Fruit fly (Drosophila melanogaster) whole organism, embryonic: ENCODE measurements around the gene Top3beta.

Experiments
- Antp ChIP-seq: fragments of 200-800 bp; sonication (Bioruptor generic); optimal IDR thresholded peaks from 3 replicates; lab custom pipeline; 2016; ENCODE audit warnings: missing biosample characterization, missing genetic modification characterization
- CG10654 ChIP-seq: fragments of 200-800 bp; sonication (Bioruptor generic); optimal IDR thresholded peaks from 2 replicates; lab custom pipeline; 2016; ENCODE audit warnings: missing biosample characterization, missing genetic modification characterization
- CG11456 ChIP-seq: fragments of 200-800 bp; sonication (Bioruptor generic); IDR thresholded peaks from 3 replicates; pipeline ENCODE4 v1.3.6; 2022; ENCODE audit warnings: missing biosample characterization, missing genetic modification characterization
- CG12744 ChIP-seq: fragments of 200-800 bp; sonication (Bioruptor generic); optimal IDR thresholded peaks from 2 replicates; lab custom pipeline; 2016; ENCODE audit warnings: missing biosample characterization, missing genetic modification characterization
- CG13296 ChIP-seq: fragments of 200-800 bp; sonication (Bioruptor generic); optimal IDR thresholded peaks from 3 replicates; lab custom pipeline; 2018; ENCODE audit warnings: missing biosample characterization, mild to moderate bottlenecking, missing genetic modification characterization
- CG13424 ChIP-seq: fragments of 200-800 bp; sonication (Bioruptor generic); optimal IDR thresholded peaks from 2 replicates; lab custom pipeline; 2019; ENCODE audit warnings: missing biosample characterization, mild to moderate bottlenecking, missing genetic modification characterization, moderate library complexity
- CG13624 ChIP-seq: fragments of 200-800 bp; sonication (Bioruptor generic); optimal IDR thresholded peaks from 2 replicates; lab custom pipeline; 2016; ENCODE audit warnings: missing biosample characterization, missing genetic modification characterization
- CG13775 ChIP-seq: fragments of 200-800 bp; sonication (Bioruptor generic); optimal IDR thresholded peaks from 3 replicates; lab custom pipeline; 2017; ENCODE audit warnings: missing biosample characterization, mild to moderate bottlenecking, missing genetic modification characterization
- CG14710 ChIP-seq: fragments of 200-800 bp; sonication (Bioruptor generic); optimal IDR thresholded peaks from 3 replicates; lab custom pipeline; 2019; ENCODE audit warnings: missing biosample characterization, mild to moderate bottlenecking, missing genetic modification characterization, moderate library complexity
- CG15479 ChIP-seq: fragments of 200-800 bp; sonication (Bioruptor generic); optimal IDR thresholded peaks from 3 replicates; lab custom pipeline; 2019; ENCODE audit warnings: missing biosample characterization, mild to moderate bottlenecking, missing genetic modification characterization, moderate library complexity
- CG16815 ChIP-seq: fragments of 200-800 bp; sonication (Bioruptor generic); optimal IDR thresholded peaks from 3 replicates; lab custom pipeline; 2017; ENCODE audit warnings: missing biosample characterization, mild to moderate bottlenecking, missing genetic modification characterization
- CG17568 ChIP-seq: fragments of 200-800 bp; sonication (Bioruptor generic); optimal IDR thresholded peaks from 2 replicates; lab custom pipeline; 2018; ENCODE audit warnings: missing biosample characterization, mild to moderate bottlenecking, missing genetic modification characterization, moderate library complexity
- CG17612 ChIP-seq: fragments of 200-800 bp; sonication (Bioruptor generic); IDR thresholded peaks from 2 replicates; pipeline ENCODE4 v1.3.6; 2022; ENCODE audit warnings: missing biosample characterization, missing genetic modification characterization
- CG18619 ChIP-seq: fragments of 200-800 bp; sonication (Bioruptor generic); optimal IDR thresholded peaks from 3 replicates; lab custom pipeline; 2017; ENCODE audit warnings: missing biosample characterization, mild to moderate bottlenecking, missing genetic modification characterization
- CG4854 ChIP-seq: fragments of 200-800 bp; sonication (Bioruptor generic); optimal IDR thresholded peaks from 2 replicates; lab custom pipeline; 2016; ENCODE audit warnings: missing biosample characterization, missing genetic modification characterization, inconsistent platforms
- CG5953 ChIP-seq: fragments of 200-800 bp; sonication (Bioruptor generic); IDR thresholded peaks from 2 replicates; pipeline ENCODE4 v1.3.6; 2022; ENCODE audit warnings: missing biosample characterization, missing genetic modification characterization
- CG6175 ChIP-seq: fragments of 200-800 bp; sonication (Bioruptor generic); IDR thresholded peaks from 3 replicates; pipeline ENCODE4 v1.3.6; 2022; ENCODE audit warnings: missing biosample characterization, missing genetic modification characterization
- CG7372 ChIP-seq: fragments of 200-800 bp; sonication (Bioruptor generic); IDR thresholded peaks from 2 replicates; pipeline ENCODE4 v1.3.6; 2022; ENCODE audit warnings: missing biosample characterization, missing genetic modification characterization
- CG7556 ChIP-seq: fragments of 200-800 bp; sonication (Bioruptor generic); optimal IDR thresholded peaks from 2 replicates; lab custom pipeline; 2017; ENCODE audit warnings: missing biosample characterization, mild to moderate bottlenecking, missing genetic modification characterization
- CG7987 ChIP-seq: fragments of 200-800 bp; sonication (Bioruptor generic); optimal IDR thresholded peaks from 2 replicates; lab custom pipeline; 2018; ENCODE audit warnings: missing biosample characterization, mild to moderate bottlenecking, missing genetic modification characterization, moderate library complexity
- Chrac-16 ChIP-seq: fragments of 200-800 bp; sonication (Bioruptor generic); optimal IDR thresholded peaks from 3 replicates; lab custom pipeline; 2016; ENCODE audit warnings: missing biosample characterization, missing genetic modification characterization
- CkIIα-i1 ChIP-seq: fragments of 200-800 bp; sonication (Bioruptor generic); IDR thresholded peaks from 2 replicates; pipeline ENCODE4 v1.3.6; 2022; ENCODE audit warnings: missing biosample characterization, missing genetic modification characterization
- Doc2 ChIP-seq: fragments of 200-800 bp; sonication (Bioruptor generic); IDR thresholded peaks from 2 replicates; pipeline ENCODE4 v1.3.6; 2022; ENCODE audit warnings: missing biosample characterization, missing genetic modification characterization
- Fer3 ChIP-seq: fragments of 200-800 bp; sonication (Bioruptor generic); optimal IDR thresholded peaks from 2 replicates; lab custom pipeline; 2018; ENCODE audit warnings: missing biosample characterization, mild to moderate bottlenecking, missing genetic modification characterization, moderate library complexity
- Gug ChIP-seq: fragments of 200-800 bp; sonication (Bioruptor generic); IDR thresholded peaks from 4 replicates; pipeline ENCODE4 v1.3.6; 2022; ENCODE audit warnings: missing biosample characterization, missing genetic modification characterization
- HmgD ChIP-seq: fragments of 200-800 bp; sonication (Bioruptor generic); optimal IDR thresholded peaks from 3 replicates; lab custom pipeline; 2016; ENCODE audit warnings: missing biosample characterization, missing genetic modification characterization
- NfI ChIP-seq: fragments of 200-800 bp; sonication (Bioruptor generic); optimal IDR thresholded peaks from 3 replicates; lab custom pipeline; 2018; ENCODE audit warnings: missing biosample characterization, mild to moderate bottlenecking, missing genetic modification characterization, moderate library complexity
- Usf ChIP-seq: fragments of 200-800 bp; sonication (Bioruptor generic); optimal IDR thresholded peaks from 2 replicates; lab custom pipeline; 2017; ENCODE audit warnings: missing genotype, missing biosample characterization, missing genetic modification characterization
- Xrp1 ChIP-seq: fragments of 200-800 bp; sonication (Bioruptor generic); IDR thresholded peaks from 2 replicates; pipeline ENCODE4 v1.3.6; 2022; ENCODE audit warnings: missing biosample characterization, missing genetic modification characterization
- ase ChIP-seq: fragments of 200-800 bp; sonication (Bioruptor generic); IDR thresholded peaks from 3 replicates; pipeline ENCODE4 v1.3.6; 2022; ENCODE audit warnings: missing biosample characterization, missing genetic modification characterization
- ash1 ChIP-seq: fragments of 200-800 bp; sonication (Bioruptor generic); optimal IDR thresholded peaks from 2 replicates; lab custom pipeline; 2018; ENCODE audit warnings: missing biosample characterization, mild to moderate bottlenecking, missing genetic modification characterization
- cad ChIP-seq: fragments of >200 bp; optimal IDR thresholded peaks from 2 replicates; lab custom pipeline; 2017; ENCODE audit warnings: missing biosample characterization, missing genetic modification characterization
- cato ChIP-seq: fragments of 200-800 bp; sonication (Bioruptor generic); optimal IDR thresholded peaks from 2 replicates; lab custom pipeline; 2016; ENCODE audit warnings: missing biosample characterization, missing genetic modification characterization, borderline replicate concordance
- ci ChIP-seq: fragments of 200-800 bp; sonication (Bioruptor generic); IDR thresholded peaks from 3 replicates; pipeline ENCODE4 v1.3.6; 2022; ENCODE audit warnings: missing biosample characterization, missing genetic modification characterization
- croc ChIP-seq: fragments of 200-800 bp; sonication (Bioruptor generic); conservative IDR thresholded peaks from 3 replicates; pipeline ENCODE4 v1.3.6; 2022; ENCODE audit warnings: missing biosample characterization, missing genetic modification characterization
- crol ChIP-seq: fragments of 200-800 bp; sonication (Bioruptor generic); IDR thresholded peaks from 2 replicates; pipeline ENCODE4 v1.3.6; 2022; ENCODE audit warnings: missing biosample characterization, missing genetic modification characterization
- dan ChIP-seq: fragments of 200-800 bp; sonication (Bioruptor generic); IDR thresholded peaks from 2 replicates; pipeline ENCODE4 v1.3.6; 2022; ENCODE audit warnings: missing biosample characterization, missing genetic modification characterization
- esg ChIP-seq: fragments of 200-800 bp; sonication (Bioruptor generic); conservative IDR thresholded peaks from 2 replicates; pipeline ENCODE4 v1.3.6; 2022; ENCODE audit warnings: missing biosample characterization, missing genetic modification characterization
- exex ChIP-seq: fragments of 200-800 bp; sonication (Bioruptor generic); optimal IDR thresholded peaks from 4 replicates; lab custom pipeline; 2018; ENCODE audit warnings: missing biosample characterization, mild to moderate bottlenecking, missing genetic modification characterization, moderate library complexity
- fd3F ChIP-seq: fragments of 200-800 bp; sonication (Bioruptor generic); optimal IDR thresholded peaks from 2 replicates; lab custom pipeline; 2018; ENCODE audit warnings: missing biosample characterization, mild to moderate bottlenecking, missing genetic modification characterization, moderate library complexity
- gem ChIP-seq: fragments of 200-800 bp; sonication (Bioruptor generic); optimal IDR thresholded peaks from 2 replicates; lab custom pipeline; 2019; ENCODE audit warnings: missing biosample characterization, mild to moderate bottlenecking, missing genetic modification characterization, moderate library complexity
- ham ChIP-seq: fragments of 200-800 bp; sonication (Bioruptor generic); IDR thresholded peaks from 2 replicates; pipeline ENCODE4 v1.3.6; 2022; ENCODE audit warnings: missing biosample characterization, missing genetic modification characterization
- maf-S ChIP-seq: fragments of 200-800 bp; sonication (Bioruptor generic); optimal IDR thresholded peaks from 2 replicates; lab custom pipeline; 2016; ENCODE audit warnings: missing biosample characterization, missing genetic modification characterization
- pb ChIP-seq: fragments of 200-800 bp; sonication (Bioruptor generic); optimal IDR thresholded peaks from 3 replicates; lab custom pipeline; 2016; ENCODE audit warnings: missing biosample characterization, missing genetic modification characterization
- pum ChIP-seq: fragments of 200-800 bp; sonication (Bioruptor generic); optimal IDR thresholded peaks from 2 replicates; lab custom pipeline; 2016; ENCODE audit warnings: missing biosample characterization, missing genetic modification characterization
- ro ChIP-seq: fragments of 200-800 bp; sonication (Bioruptor generic); IDR thresholded peaks from 2 replicates; pipeline ENCODE4 v1.3.6; 2022; ENCODE audit warnings: missing biosample characterization, missing genetic modification characterization
- shn ChIP-seq: fragments of 200-800 bp; sonication (Bioruptor generic); optimal IDR thresholded peaks from 3 replicates; lab custom pipeline; 2016; ENCODE audit warnings: missing biosample characterization, missing genetic modification characterization
- slou ChIP-seq: fragments of 200-800 bp; sonication (Bioruptor generic); optimal IDR thresholded peaks from 3 replicates; lab custom pipeline; 2016; ENCODE audit warnings: missing biosample characterization, missing genetic modification characterization
- so ChIP-seq: fragments of 200-800 bp; sonication (Bioruptor generic); IDR thresholded peaks from 3 replicates; pipeline ENCODE4 v1.3.6; 2022; ENCODE audit warnings: missing biosample characterization, missing genetic modification characterization
- sqz ChIP-seq: fragments of 200-800 bp; sonication (Bioruptor generic); optimal IDR thresholded peaks from 3 replicates; lab custom pipeline; 2018; ENCODE audit warnings: missing biosample characterization, mild to moderate bottlenecking, missing genetic modification characterization
- trem ChIP-seq: fragments of 200-800 bp; optimal IDR thresholded peaks from 3 replicates; lab custom pipeline; 2019; ENCODE audit warnings: missing biosample characterization, mild to moderate bottlenecking, missing genetic modification characterization, moderate library complexity
- wek ChIP-seq: fragments of 200-800 bp; sonication (Bioruptor generic); optimal IDR thresholded peaks from 3 replicates; lab custom pipeline; 2018; ENCODE audit warnings: missing biosample characterization, mild to moderate bottlenecking, missing genetic modification characterization, moderate library complexity

The Top3beta gene

DNA sequence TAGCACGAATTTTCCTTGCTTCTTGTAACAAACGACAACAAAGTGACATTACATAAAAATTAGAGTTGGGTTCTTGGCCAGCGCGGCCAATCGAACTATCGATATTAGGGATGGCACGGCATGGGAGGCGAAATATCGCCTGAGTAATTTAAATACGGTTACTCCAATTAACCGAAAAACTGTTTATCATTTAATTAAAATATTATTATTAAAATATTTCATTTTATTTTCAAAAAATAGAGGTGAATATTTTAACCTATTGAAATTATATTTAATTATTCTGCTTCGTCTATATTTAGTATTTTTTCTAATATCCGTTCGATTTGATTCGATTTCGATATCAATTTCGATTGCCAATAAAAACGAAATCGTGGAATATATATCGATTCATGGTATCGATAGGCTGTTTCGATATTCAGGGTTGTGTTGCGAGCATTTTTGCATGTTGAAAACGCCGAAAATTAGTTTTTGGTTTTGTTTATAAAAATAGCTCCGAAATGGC is 32.3 kb downstream of the Top3beta start, which contains the start of the genes Rbcn-3A and Spx (continued):
- no peak for TF ChIP-seq cad
- TF ChIP-seq crol: no peak
- TF ChIP-seq CG17568 (GFP tag; lab: Kevin White, UChicago): no peak
- TF ChIP-seq Fer3 (tag; lab: Kevin White, UChicago): no peak
- peak; percentile 8 for TF ChIP-seq fd3F
- no peak for TF ChIP-seq exex
- no peak for TF ChIP-seq sqz (GFP tag; lab: Kevin White, UChicago)
- 0 out of 3 replicates have a peak, but pooled peaks have one; percentile 48 for TF ChIP-seq CG11456
- no peak for TF ChIP-seq CG10654 (GFP tag; lab: Kevin White, UChicago)
- peak; percentile 32 for TF ChIP-seq CG13775 (GFP tag; lab: Kevin White, UChicago)
- TF ChIP-seq CG17612: no peak
- TF ChIP-seq CG18619 (GFP tag; lab: Kevin White, UChicago): peak; percentile 30
- no peak for TF ChIP-seq CG4854 (GFP tag; lab: Kevin White, UChicago)
- TF ChIP-seq slou (GFP tag; lab: Kevin White, UChicago): peak; percentile 21
- TF ChIP-seq maf-S (GFP tag; lab: Kevin White, UChicago): no peak
- TF ChIP-seq CG16815 (GFP tag; lab: Kevin White, UChicago): no peak
- TF ChIP-seq CkIIα-i1 (GFP tag; lab: Robert Waterston, UW): no peak
- peak; percentile 65 for TF ChIP-seq CG14710
- no peak for TF ChIP-seq esg (GFP tag; lab: Robert Waterston, UW)
- TF ChIP-seq HmgD (GFP tag; lab: Kevin White, UChicago): no peak
- peak; percentile 48 for TF ChIP-seq NfI (GFP tag; lab: Kevin White, UChicago)
- no peak for TF ChIP-seq Usf
- TF ChIP-seq Antp (GFP tag; lab: Kevin White, UChicago): no peak
- TF ChIP-seq shn (GFP tag; lab: Kevin White, UChicago): no peak
- no peak for TF ChIP-seq CG5953 (GFP tag; lab: Robert Waterston, UW)
- no peak for TF ChIP-seq CG15479
- peak; percentile 19 for TF ChIP-seq CG13296
- no peak for TF ChIP-seq CG6175 (GFP tag; lab: Robert Waterston, UW)
- no peak for TF ChIP-seq ash1 (GFP tag; lab: Kevin White, UChicago)
- TF ChIP-seq CG7556: peak; percentile 1
- TF ChIP-seq pum (GFP tag; lab: Kevin White, UChicago): no peak
- peak; percentile 39; the same call in 1 of the 4 replicates for TF ChIP-seq Gug (GFP tag; lab: Robert Waterston, UW)
- no peak for TF ChIP-seq CG12744 (GFP tag; lab: Kevin White, UChicago)
- TF ChIP-seq CG13624 (GFP tag; lab: Kevin White, UChicago): no peak
- no peak for TF ChIP-seq ci (GFP tag; lab: Robert Waterston, UW)
- TF ChIP-seq Doc2: no peak
- peak; percentile 55 for TF ChIP-seq CG13424
- TF ChIP-seq ase (GFP tag; lab: Robert Waterston, UW): no peak
- TF ChIP-seq dan (GFP tag; lab: Robert Waterston, UW): no peak
- no peak for TF ChIP-seq ham (GFP tag; lab: Robert Waterston, UW)
- peak; percentile 50 for TF ChIP-seq trem (tag; lab: Kevin White, UChicago)
- no peak for TF ChIP-seq CG7372 (GFP tag; lab: Robert Waterston, UW)
- no peak for TF ChIP-seq CG7987 (GFP tag; lab: Kevin White, UChicago)
- peak; percentile 61 for TF ChIP-seq gem (tag; lab: Kevin White, UChicago)
- no peak for TF ChIP-seq so
- no peak for TF ChIP-seq Chrac-16 (GFP tag; lab: Kevin White, UChicago)
- no peak for TF ChIP-seq ro (GFP tag; lab: Robert Waterston, UW)
- TF ChIP-seq pb (GFP tag; lab: Kevin White, UChicago): no peak
- TF ChIP-seq Xrp1 (GFP tag; lab: Robert Waterston, UW): peak; percentile 5; the same call in 1 of the 2 replicates
- TF ChIP-seq wek: no peak
- TF ChIP-seq croc (GFP tag; lab: Robert Waterston, UW): no peak
- no peak for TF ChIP-seq cato (GFP tag; lab: Kevin White, UChicago)
